Worm (Caenorhabditis elegans): Measurements from ENCODE around the gene E04D5.5.
A peak's percentile ranks its signal among the peaks of the same experiment; 100 is the strongest.

The E04D5.5 gene

ce11 chrII:10384680-10385383 is 26.3 kb upstream of the E04D5.5 start, which contains the start of gene ztf-27:
ztf-27 (plus strand) TSS chrII:10385333.
- TF ChIP-seq tab-1 (GFP tag; IDR thresholded peaks at IDR 0.05), result no peak
- TF ChIP-seq ztf-29 (GFP tag; IDR thresholded peaks at IDR 0.05), result no peak
- TF ChIP-seq cog-1 (tag; optimal IDR thresholded peaks at IDR 0.05), result no peak
- no peak for TF ChIP-seq T22C8.4 (GFP tag; IDR thresholded peaks at IDR 0.05)
- no peak for TF ChIP-seq med-1 (GFP tag; optimal IDR thresholded peaks at IDR 0.05; ENCODE audit: insufficient read depth)

DNA sequence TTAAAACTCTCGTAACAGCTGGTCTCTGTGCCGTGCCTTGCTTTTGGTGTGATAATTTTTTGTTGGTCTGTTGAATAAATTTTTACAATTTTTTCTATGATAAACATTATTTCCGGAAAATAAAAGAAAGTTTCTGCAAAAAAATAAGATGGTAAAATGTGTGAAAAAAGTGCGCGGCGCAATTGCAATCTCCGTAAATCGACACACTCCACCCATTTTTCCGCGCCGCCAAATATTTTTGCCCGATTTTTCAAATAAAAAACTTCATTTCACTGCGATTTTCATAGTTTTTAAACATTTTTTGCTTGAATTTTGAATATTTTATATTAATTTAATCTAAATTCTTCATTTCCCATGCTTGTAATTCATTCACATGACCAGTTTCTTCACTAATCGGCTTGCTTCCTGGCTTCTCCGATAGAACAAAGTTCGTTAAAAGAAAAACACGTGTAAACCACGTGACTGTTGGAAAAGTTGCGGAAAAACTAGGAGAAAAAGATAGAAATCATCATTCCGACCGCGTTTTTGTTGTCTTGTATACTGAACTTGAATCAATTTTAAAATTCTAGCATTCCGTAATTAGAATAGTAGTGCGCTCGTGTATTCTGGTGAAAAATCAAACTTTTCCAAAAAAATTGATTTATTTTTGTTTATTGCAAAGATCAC is 22.9 kb upstream of the E04D5.5 start:
- peak; percentile 58; the same call in 1 of the 2 replicates for TF ChIP-seq tab-1 (GFP tag; IDR thresholded peaks at IDR 0.05)
- peak; percentile 77 for TF ChIP-seq flt-1 (GFP tag; IDR thresholded peaks at IDR 0.05)
- peak; percentile 67; the same call in 1 of the 2 replicates for TF ChIP-seq ztf-23 (GFP tag; IDR thresholded peaks at IDR 0.05)
- TF ChIP-seq T22C8.4 (GFP tag; IDR thresholded peaks at IDR 0.05), result no peak
- TF ChIP-seq ztf-29 (GFP tag; IDR thresholded peaks at IDR 0.05), result no peak
- peak; percentile 35 for TF ChIP-seq cog-1 (tag; optimal IDR thresholded peaks at IDR 0.05)
- TF ChIP-seq klf-2 (GFP tag; conservative IDR thresholded peaks at IDR 0.05), result 0 out of 2 replicates have a peak, but pooled peaks have one; percentile 30
- TF ChIP-seq ref-1 (GFP tag; conservative IDR thresholded peaks at IDR 0.05), result 0 out of 2 replicates have a peak, but pooled peaks have one; percentile 17
- TF ChIP-seq med-1 (GFP tag; optimal IDR thresholded peaks at IDR 0.05; ENCODE audit: insufficient read depth), result peak; percentile 60

DNA sequence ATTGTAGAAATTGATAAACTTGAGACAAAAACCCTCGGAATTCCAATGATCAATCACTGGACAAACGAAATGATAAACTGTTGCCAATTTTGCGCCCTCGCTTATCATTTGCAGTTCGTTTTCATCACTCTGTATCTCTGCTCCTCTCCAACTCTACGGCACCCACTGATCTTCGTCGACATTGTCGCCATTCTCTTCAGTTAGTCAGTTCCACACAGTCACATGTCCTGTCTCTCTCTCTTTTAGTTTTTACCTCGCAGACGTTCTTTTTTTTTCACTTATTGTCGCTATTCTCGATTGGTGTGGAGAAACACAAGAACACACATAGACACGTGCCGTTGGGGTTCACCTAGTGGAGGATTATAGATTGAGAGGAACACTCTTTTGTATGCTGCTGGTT is 22.1 kb upstream of the E04D5.5 start:
- no peak for TF ChIP-seq cog-1 (tag; optimal IDR thresholded peaks at IDR 0.05)
- no peak for TF ChIP-seq med-1 (GFP tag; optimal IDR thresholded peaks at IDR 0.05; ENCODE audit: insufficient read depth)
- TF ChIP-seq ref-1 (GFP tag; conservative IDR thresholded peaks at IDR 0.05), result no peak
- no peak for TF ChIP-seq flt-1 (GFP tag; IDR thresholded peaks at IDR 0.05)
- TF ChIP-seq ztf-23 (GFP tag; IDR thresholded peaks at IDR 0.05), result no peak
- no peak for TF ChIP-seq ztf-29 (GFP tag; IDR thresholded peaks at IDR 0.05)
- TF ChIP-seq klf-2 (GFP tag; conservative IDR thresholded peaks at IDR 0.05), result no peak
- no peak for TF ChIP-seq tab-1 (GFP tag; IDR thresholded peaks at IDR 0.05)
- no peak for TF ChIP-seq T22C8.4 (GFP tag; IDR thresholded peaks at IDR 0.05)

- TF ChIP-seq klf-2 (GFP tag; conservative IDR thresholded peaks at IDR 0.05), result no peak
- TF ChIP-seq cog-1 (tag; optimal IDR thresholded peaks at IDR 0.05), result no peak
- TF ChIP-seq ztf-29 (GFP tag; IDR thresholded peaks at IDR 0.05), result no peak
- no peak for TF ChIP-seq flt-1 (GFP tag; IDR thresholded peaks at IDR 0.05)
- TF ChIP-seq tab-1 (GFP tag; IDR thresholded peaks at IDR 0.05), result no peak
- TF ChIP-seq med-1 (GFP tag; optimal IDR thresholded peaks at IDR 0.05; ENCODE audit: insufficient read depth), result no peak
Measured at ce11 chrII:10389776-10390175, 21.3 kb upstream of the E04D5.5 start.

DNA sequence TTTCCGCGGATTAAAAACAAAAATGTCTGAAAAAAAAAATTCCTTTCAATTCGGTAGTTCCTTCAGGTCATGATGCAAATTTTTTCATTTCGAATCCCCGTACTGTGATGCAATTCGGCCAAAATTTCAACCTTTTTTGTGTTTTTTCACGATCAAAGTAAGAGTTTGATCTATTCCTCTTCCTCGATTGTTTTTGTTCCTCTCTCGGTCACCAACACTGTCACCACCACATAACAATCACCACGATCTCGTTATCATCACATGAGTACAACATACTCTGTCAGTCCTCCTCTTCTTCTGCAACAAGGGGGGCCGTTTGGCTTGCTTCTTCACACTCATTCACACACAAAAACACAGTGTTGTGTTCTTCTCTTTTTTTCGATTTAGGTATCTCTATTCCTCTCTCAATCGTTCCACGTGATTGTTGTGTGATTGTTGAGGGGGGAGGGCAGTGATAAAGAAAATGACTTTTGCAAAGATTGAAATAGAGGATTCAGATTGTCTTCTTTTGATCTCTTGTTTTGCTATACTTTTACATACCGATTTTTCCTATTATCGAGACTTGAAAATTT is 20.8 kb upstream of the E04D5.5 start:
- TF ChIP-seq ztf-23 (GFP tag; IDR thresholded peaks at IDR 0.05) (no peak), ref-1 (GFP tag; conservative IDR thresholded peaks at IDR 0.05) (no peak), flt-1 (GFP tag; IDR thresholded peaks at IDR 0.05) (no peak), ztf-29 (GFP tag; IDR thresholded peaks at IDR 0.05) (no peak), med-1 (GFP tag; optimal IDR thresholded peaks at IDR 0.05; ENCODE audit: insufficient read depth) (no peak), tab-1 (GFP tag; IDR thresholded peaks at IDR 0.05) (no peak), klf-2 (GFP tag; conservative IDR thresholded peaks at IDR 0.05) (no peak), T22C8.4 (GFP tag; IDR thresholded peaks at IDR 0.05) (no peak), cog-1 (tag; optimal IDR thresholded peaks at IDR 0.05) (no peak)

DNA sequence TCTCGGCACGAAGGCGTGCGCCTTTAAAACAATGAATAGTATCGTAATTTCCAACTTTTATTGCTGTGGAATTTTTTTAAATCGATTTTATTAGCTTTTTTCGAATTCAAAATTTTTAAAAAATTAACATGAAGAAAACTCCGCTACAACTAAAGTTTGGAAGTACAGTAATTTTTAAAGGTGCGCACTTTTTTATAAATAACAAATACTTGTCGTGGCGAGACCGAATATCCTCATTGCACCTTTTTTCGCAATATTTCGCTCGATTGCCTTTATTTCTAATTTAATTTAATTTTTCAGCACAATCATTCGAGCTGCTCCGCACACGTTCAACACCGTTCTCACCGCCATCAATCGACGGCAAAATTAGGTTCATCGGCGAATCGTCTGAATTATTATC is 20.2 kb upstream of the E04D5.5 start, which contains the start of the genes T09F3.2 and T09F3.7:
T09F3.2 (plus strand) TSS at position 301 of the 400 bp plus-strand sequence.
T09F3.7 (plus strand) TSS at position 315 of the 400 bp plus-strand sequence.
- TF ChIP-seq flt-1 (GFP tag; IDR thresholded peaks at IDR 0.05), result no peak
- TF ChIP-seq T22C8.4 (GFP tag; IDR thresholded peaks at IDR 0.05), result no peak
- no peak for TF ChIP-seq ztf-29 (GFP tag; IDR thresholded peaks at IDR 0.05)
- TF ChIP-seq klf-2 (GFP tag; conservative IDR thresholded peaks at IDR 0.05), result no peak
- TF ChIP-seq cog-1 (tag; optimal IDR thresholded peaks at IDR 0.05), result no peak
- TF ChIP-seq tab-1 (GFP tag; IDR thresholded peaks at IDR 0.05), result no peak
- no peak for TF ChIP-seq med-1 (GFP tag; optimal IDR thresholded peaks at IDR 0.05; ENCODE audit: insufficient read depth)
- no peak for TF ChIP-seq ref-1 (GFP tag; conservative IDR thresholded peaks at IDR 0.05)
- TF ChIP-seq ztf-23 (GFP tag; IDR thresholded peaks at IDR 0.05), result no peak

- TF ChIP-seq cog-1 (tag; optimal IDR thresholded peaks at IDR 0.05), result no peak
- no peak for TF ChIP-seq klf-2 (GFP tag; conservative IDR thresholded peaks at IDR 0.05)
- TF ChIP-seq flt-1 (GFP tag; IDR thresholded peaks at IDR 0.05), result no peak
- TF ChIP-seq ztf-29 (GFP tag; IDR thresholded peaks at IDR 0.05), result no peak
- TF ChIP-seq med-1 (GFP tag; optimal IDR thresholded peaks at IDR 0.05; ENCODE audit: insufficient read depth), result no peak
- TF ChIP-seq ztf-23 (GFP tag; IDR thresholded peaks at IDR 0.05), result no peak
- TF ChIP-seq tab-1 (GFP tag; IDR thresholded peaks at IDR 0.05), result no peak
- TF ChIP-seq T22C8.4 (GFP tag; IDR thresholded peaks at IDR 0.05), result no peak
- no peak for TF ChIP-seq ref-1 (GFP tag; conservative IDR thresholded peaks at IDR 0.05)
Measured at ce11 chrII:10393282-10394179, 17.6 kb upstream of the E04D5.5 start, which contains the start of gene gpd-1. gpd-1 (plus strand) TSS chrII:10394129.

ce11 chrII:10395303-10395757 is 15.8 kb upstream of the E04D5.5 start, which contains the start of gene T09F3.4:
T09F3.4 (plus strand) TSS chrII:10395707.
- TF ChIP-seq T22C8.4 (GFP tag; IDR thresholded peaks at IDR 0.05), result no peak
- no peak for TF ChIP-seq ztf-29 (GFP tag; IDR thresholded peaks at IDR 0.05)
- no peak for TF ChIP-seq ref-1 (GFP tag; conservative IDR thresholded peaks at IDR 0.05)
- TF ChIP-seq cog-1 (tag; optimal IDR thresholded peaks at IDR 0.05), result no peak
- TF ChIP-seq ztf-23 (GFP tag; IDR thresholded peaks at IDR 0.05), result no peak
- no peak for TF ChIP-seq flt-1 (GFP tag; IDR thresholded peaks at IDR 0.05)
- no peak for TF ChIP-seq med-1 (GFP tag; optimal IDR thresholded peaks at IDR 0.05; ENCODE audit: insufficient read depth)
- no peak for TF ChIP-seq tab-1 (GFP tag; IDR thresholded peaks at IDR 0.05)
- no peak for TF ChIP-seq klf-2 (GFP tag; conservative IDR thresholded peaks at IDR 0.05)
